Worm (Caenorhabditis elegans): ENCODE results near the gene ZK688.11.
A peak's percentile ranks its signal among the peaks of the same experiment; 100 is the strongest.

The ZK688.11 gene

ce11 chrIII:7858407-7859029 is 26.2 kb downstream of the ZK688.11 start, which contains the start of the genes coq-5 and ufm-1 (continued):
- TF ChIP-seq unc-86 (tag; optimal IDR thresholded peaks at IDR 0.05) = no peak
- peak; percentile 14 for TF ChIP-seq ceh-14 (tag; optimal IDR thresholded peaks at IDR 0.05)
- TF ChIP-seq ceh-18 (tag; optimal IDR thresholded peaks at IDR 0.05) = no peak
- TF ChIP-seq pha-2 (tag; optimal IDR thresholded peaks at IDR 0.05) = no peak
- no peak for TF ChIP-seq C38D4.7 (GFP tag; optimal IDR thresholded peaks at IDR 0.05)
- TF ChIP-seq hlh-8 (tag; optimal IDR thresholded peaks at IDR 0.05) = peak; percentile 1
- TF ChIP-seq ztf-16 (tag; optimal IDR thresholded peaks at IDR 0.05) = no peak
- TF ChIP-seq sdc-2 (tag; optimal IDR thresholded peaks at IDR 0.05) = no peak
- TF ChIP-seq fkh-10 (GFP tag; optimal IDR thresholded peaks at IDR 0.05) = no peak
- TF ChIP-seq ceh-2 (tag; optimal IDR thresholded peaks at IDR 0.05) = peak; percentile 69
- peak; percentile 33 for TF ChIP-seq pqm-1 (tag; optimal IDR thresholded peaks at IDR 0.05)
- no peak for TF ChIP-seq che-1 (tag; optimal IDR thresholded peaks at IDR 0.05)

DNA sequence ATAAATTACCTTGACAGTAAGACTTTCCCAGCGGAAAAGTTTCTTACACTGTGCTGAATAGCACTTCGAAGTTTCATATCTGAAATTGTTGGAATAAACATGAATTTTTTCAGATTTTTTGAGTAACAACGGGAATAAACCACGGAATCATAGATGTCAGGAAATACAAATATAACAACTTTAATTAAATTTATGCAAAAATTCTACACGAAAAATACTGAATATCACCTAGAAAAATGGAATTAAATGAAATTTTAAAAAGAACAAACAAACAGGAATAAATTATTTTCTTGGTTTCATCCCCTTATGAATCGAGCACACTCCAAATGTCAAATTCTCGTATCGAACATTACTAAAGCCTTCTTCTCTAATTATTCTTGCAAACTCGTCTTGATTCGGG is 27.6 kb downstream of the ZK688.11 start, which contains the start of gene tag-307:
tag-307 (minus strand) TSS at position 101 of the 400 bp plus-strand sequence.
- no peak for TF ChIP-seq fkh-6 (tag; optimal IDR thresholded peaks at IDR 0.05)
- TF ChIP-seq pat-9 (tag; optimal IDR thresholded peaks at IDR 0.05) = no peak
- no peak for TF ChIP-seq ceh-48 (tag; optimal IDR thresholded peaks at IDR 0.05)
- no peak for TF ChIP-seq zip-5 (tag; optimal IDR thresholded peaks at IDR 0.05)
- TF ChIP-seq sox-2 (GFP tag; IDR thresholded peaks at IDR 0.05) = no peak
- TF ChIP-seq ets-4 (tag; optimal IDR thresholded peaks at IDR 0.05) = no peak
- no peak for TF ChIP-seq hlh-8 (tag; optimal IDR thresholded peaks at IDR 0.05)
- no peak for TF ChIP-seq hlh-30 (tag; optimal IDR thresholded peaks at IDR 0.05; ENCODE audit: insufficient read depth)
- TF ChIP-seq pag-3 (tag; optimal IDR thresholded peaks at IDR 0.05; ENCODE audit: borderline replicate concordance) = no peak

- TF ChIP-seq ceh-30 (tag; optimal IDR thresholded peaks at IDR 0.05) (no peak), ceh-9 (tag; optimal IDR thresholded peaks at IDR 0.05) (no peak)
Observed at ce11 chrIII:7855468-7855867, 29.3 kb downstream of the ZK688.11 start.

DNA sequence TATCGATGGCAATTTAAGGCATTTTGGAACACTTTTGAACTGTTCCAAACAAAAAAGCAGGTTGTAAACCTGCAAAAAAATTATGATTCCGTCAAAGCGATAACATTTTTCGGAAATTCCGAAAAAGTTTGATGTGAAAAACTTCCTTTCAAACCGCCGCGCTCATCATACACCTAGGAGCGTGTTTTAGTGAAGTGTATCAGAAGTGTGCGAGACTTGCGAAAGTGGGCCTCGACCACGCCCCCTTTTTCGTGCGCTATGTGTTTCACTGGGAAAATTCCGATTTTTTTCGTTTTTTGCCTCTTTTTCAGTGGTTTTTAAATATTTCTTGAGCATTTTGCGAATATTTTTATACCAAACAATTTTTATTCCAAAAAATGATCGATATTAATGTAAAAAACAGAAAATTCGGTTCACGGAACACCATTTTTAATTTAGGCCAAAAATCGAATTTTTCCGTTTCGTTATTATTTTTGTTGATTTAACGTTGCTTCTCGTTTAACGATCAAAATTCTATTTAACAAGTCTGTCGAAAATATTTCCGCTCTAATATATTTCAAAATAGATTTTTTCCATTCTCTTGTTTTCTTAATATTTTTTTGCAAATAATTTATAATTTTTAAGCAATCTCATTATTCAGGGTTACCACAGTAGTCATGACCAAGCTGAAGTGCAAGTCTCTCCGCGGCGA is 30.1 kb downstream of the ZK688.11 start, which contains the start of gene rpl-35:
rpl-35 (plus strand) TSS at position 641 of the 691 bp plus-strand sequence.
- TF ChIP-seq F13H6.1 (tag; optimal IDR thresholded peaks at IDR 0.05) (peak; percentile 90), ref-2 (tag; optimal IDR thresholded peaks at IDR 0.05) (peak; percentile 99), pros-1 (tag; optimal IDR thresholded peaks at IDR 0.05) (peak; percentile 91), lim-6 (tag; optimal IDR thresholded peaks at IDR 0.05) (peak; percentile 78), elt-4 (tag; optimal IDR thresholded peaks at IDR 0.05) (no peak), pax-1 (tag; optimal IDR thresholded peaks at IDR 0.05) (peak; percentile 89), hlh-13 (GFP tag; optimal IDR thresholded peaks at IDR 0.05) (no peak), ama-1 (optimal IDR thresholded peaks at IDR 0.05) (no peak), ceh-19 (GFP tag; optimal IDR thresholded peaks at IDR 0.05) (peak; percentile 79), lin-11 (tag; optimal IDR thresholded peaks at IDR 0.05) (peak; percentile 53), ceh-18 (tag; optimal IDR thresholded peaks at IDR 0.05) (peak; percentile 100), gmeb-2 (tag; optimal IDR thresholded peaks at IDR 0.05) (peak; percentile 78), ceh-30 (tag; optimal IDR thresholded peaks at IDR 0.05) (peak; percentile 55), ceh-24 (tag; optimal IDR thresholded peaks at IDR 0.05) (peak; percentile 70), ceh-2 (tag; optimal IDR thresholded peaks at IDR 0.05) (peak; percentile 81), ceh-14 (tag; optimal IDR thresholded peaks at IDR 0.05) (peak; percentile 97), dmd-4 (tag; optimal IDR thresholded peaks at IDR 0.05; ENCODE audit: borderline replicate concordance) (peak; percentile 68), zip-5 (tag; optimal IDR thresholded peaks at IDR 0.05) (peak; percentile 49), elt-2 (tag; optimal IDR thresholded peaks at IDR 0.05) (peak; percentile 96), fkh-10 (GFP tag; optimal IDR thresholded peaks at IDR 0.05) (no peak), che-1 (tag; optimal IDR thresholded peaks at IDR 0.05) (peak; percentile 62), ceh-9 (tag; optimal IDR thresholded peaks at IDR 0.05) (no peak), ceh-48 (tag; optimal IDR thresholded peaks at IDR 0.05) (peak; percentile 83), rnt-1 (tag; optimal IDR thresholded peaks at IDR 0.05) (peak; percentile 99), hlh-6 (tag; optimal IDR thresholded peaks at IDR 0.05) (no peak), mec-3 (tag; optimal IDR thresholded peaks at IDR 0.05; ENCODE audit: borderline replicate concordance) (no peak), tbx-7 (tag; optimal IDR thresholded peaks at IDR 0.05) (peak; percentile 75), Y22D7AL.16 (tag; optimal IDR thresholded peaks at IDR 0.05) (peak; percentile 42), pat-9 (tag; optimal IDR thresholded peaks at IDR 0.05) (peak; percentile 86), madf-2 (tag; optimal IDR thresholded peaks at IDR 0.05) (peak; percentile 92), unc-42 (tag; optimal IDR thresholded peaks at IDR 0.05) (peak; percentile 99), fkh-6 (tag; optimal IDR thresholded peaks at IDR 0.05) (no peak), ets-4 (tag; optimal IDR thresholded peaks at IDR 0.05) (peak; percentile 84), C38D4.7 (GFP tag; optimal IDR thresholded peaks at IDR 0.05) (peak; percentile 38), nhr-11 (tag; optimal IDR thresholded peaks at IDR 0.05) (peak; percentile 86)
